Fruit fly (Drosophila melanogaster) whole organism, prepupa: ENCODE results near the gene Neurl4.
A peak's percentile ranks its signal among the peaks of the same experiment; 100 is the strongest.

Source experiments
- Blimp-1 ChIP-seq: fragments of 200-800 bp; sonication (Bioruptor generic); optimal IDR thresholded peaks from 3 replicates; lab custom pipeline; 2017; ENCODE audit warnings: missing biosample characterization, missing genetic modification characterization, mild to moderate bottlenecking, moderate library complexity, missing genetic modification reagents
- CG10631 ChIP-seq: fragments of 200-800 bp; sonication (Bioruptor generic); optimal IDR thresholded peaks from 2 replicates; lab custom pipeline; 2016; ENCODE audit warnings: missing biosample characterization, missing genetic modification characterization
- CG11294 ChIP-seq: fragments of 200-800 bp; sonication (Bioruptor generic); IDR thresholded peaks from 2 replicates; pipeline ENCODE4 v1.3.6; 2022; ENCODE audit warnings: missing biosample characterization, missing genetic modification characterization
- CG11902 ChIP-seq: fragments of 200-800 bp; sonication (Bioruptor generic); optimal IDR thresholded peaks from 3 replicates; lab custom pipeline; 2016; ENCODE audit warnings: missing biosample characterization, missing genetic modification characterization
- CG1621 ChIP-seq: fragments of 200-800 bp; sonication (Bioruptor generic); optimal IDR thresholded peaks from 3 replicates; lab custom pipeline; 2018; ENCODE audit warnings: missing biosample characterization, mild to moderate bottlenecking, missing genetic modification characterization
- CG3032 ChIP-seq: fragments of 200-800 bp; optimal IDR thresholded peaks from 2 replicates; lab custom pipeline; 2019; ENCODE audit warnings: missing biosample characterization, mild to moderate bottlenecking, missing genetic modification characterization, moderate library complexity
- CG31627 ChIP-seq: fragments of 200-800 bp; sonication (Bioruptor generic); optimal IDR thresholded peaks from 3 replicates; lab custom pipeline; 2016; ENCODE audit warnings: missing biosample characterization, missing genetic modification characterization
- CG32006 ChIP-seq: fragments of 200-800 bp; sonication (Bioruptor generic); optimal IDR thresholded peaks from 3 replicates; lab custom pipeline; 2017; ENCODE audit warnings: missing biosample characterization, mild to moderate bottlenecking, missing genetic modification characterization
- CG34406 ChIP-seq: fragments of 200-800 bp; sonication (Bioruptor generic); optimal IDR thresholded peaks from 3 replicates; lab custom pipeline; 2016; ENCODE audit warnings: missing biosample characterization, missing genetic modification characterization
- CG6163 ChIP-seq: fragments of 200-800 bp; sonication (Bioruptor generic); IDR thresholded peaks from 3 replicates; pipeline ENCODE4 v1.3.6; 2022; ENCODE audit warnings: missing biosample characterization, missing genetic modification characterization
- CG6854 ChIP-seq: fragments of 200-800 bp; sonication (Bioruptor generic); optimal IDR thresholded peaks from 2 replicates; lab custom pipeline; 2017; ENCODE audit warnings: missing biosample characterization, mild to moderate bottlenecking, missing genetic modification characterization
- CG8632 ChIP-seq: fragments of 200-800 bp; sonication (Bioruptor generic); optimal IDR thresholded peaks from 3 replicates; lab custom pipeline; 2016; ENCODE audit warnings: missing biosample characterization, missing genetic modification characterization
- Eip78C ChIP-seq: fragments of 200-800 bp; sonication (Bioruptor generic); peaks from one replicate; lab custom pipeline; 2016; ENCODE audit warnings: missing biosample characterization, missing genetic modification characterization
- Eip93F ChIP-seq: fragments of 200-800 bp; sonication (Bioruptor generic); optimal IDR thresholded peaks from 2 replicates; lab custom pipeline; 2016; ENCODE audit warnings: missing biosample characterization, mild to moderate bottlenecking, missing genetic modification characterization
- Ets96B ChIP-seq: fragments of 200-800 bp; optimal IDR thresholded peaks from 2 replicates; lab custom pipeline; 2019; ENCODE audit warnings: missing biosample characterization, mild to moderate bottlenecking, missing genetic modification characterization, moderate library complexity
- Gug ChIP-seq: fragments of 200-800 bp; sonication (Bioruptor generic); IDR thresholded peaks from 2 replicates; pipeline ENCODE4 v1.3.6; 2022; ENCODE audit warnings: missing biosample characterization, missing genetic modification characterization
- Hr38 ChIP-seq: sonication (Bioruptor generic); optimal IDR thresholded peaks from 2 replicates; lab custom pipeline; 2016; ENCODE audit warnings: missing biosample characterization, missing genetic modification characterization
- Hr4 ChIP-seq: fragments of 200-800 bp; sonication (Bioruptor generic); optimal IDR thresholded peaks from 3 replicates; lab custom pipeline; 2016; ENCODE audit warnings: missing biosample characterization, missing genetic modification characterization
- Met ChIP-seq: fragments of 200-800 bp; sonication (Bioruptor generic); optimal IDR thresholded peaks from 3 replicates; lab custom pipeline; 2016; ENCODE audit warnings: missing biosample characterization, missing genetic modification characterization
- OdsH ChIP-seq: fragments of 200-800 bp; sonication (Bioruptor generic); optimal IDR thresholded peaks from 3 replicates; lab custom pipeline; 2016; ENCODE audit warnings: missing biosample characterization, missing genetic modification characterization
- Smox ChIP-seq: fragments of 200-800 bp; sonication (Bioruptor generic); optimal IDR thresholded peaks from 3 replicates; lab custom pipeline; 2016; ENCODE audit warnings: missing biosample characterization, missing genetic modification characterization
- Sox102F ChIP-seq: fragments of 200-800 bp; sonication (Bioruptor generic); optimal IDR thresholded peaks from 2 replicates; lab custom pipeline; 2016; ENCODE audit warnings: missing biosample characterization, mild to moderate bottlenecking, missing genetic modification characterization
- cyc ChIP-seq: fragments of 200-800 bp; sonication (Bioruptor generic); optimal IDR thresholded peaks from 3 replicates; lab custom pipeline; 2016; ENCODE audit warnings: missing biosample characterization, missing genetic modification characterization
- dac ChIP-seq: fragments of 200-800 bp; sonication (Bioruptor generic); optimal IDR thresholded peaks from 2 replicates; lab custom pipeline; 2017; ENCODE audit warnings: missing biosample characterization, mild to moderate bottlenecking, missing genetic modification characterization
- dsx ChIP-seq: fragments of 200-800 bp; optimal IDR thresholded peaks from 3 replicates; lab custom pipeline; 2019; ENCODE audit warnings: missing biosample characterization, mild to moderate bottlenecking, missing genetic modification characterization, moderate library complexity; ENCODE audit not compliant: poor library complexity, severe bottlenecking
- fd59A ChIP-seq: fragments of 200-800 bp; sonication (Bioruptor generic); optimal IDR thresholded peaks from 2 replicates; lab custom pipeline; 2017; ENCODE audit warnings: missing biosample characterization, mild to moderate bottlenecking, missing genetic modification characterization, missing genetic modification reagents
- fkh ChIP-seq: fragments of 200-800 bp; sonication (Bioruptor generic); optimal IDR thresholded peaks from 3 replicates; lab custom pipeline; 2017; ENCODE audit warnings: missing biosample characterization, mild to moderate bottlenecking, missing genetic modification characterization, moderate library complexity
- lz ChIP-seq: fragments of 200-800 bp; sonication (Bioruptor generic); optimal IDR thresholded peaks from 3 replicates; lab custom pipeline; 2016; ENCODE audit warnings: missing biosample characterization, missing genetic modification characterization
- pdm3 ChIP-seq: fragments of 200-800 bp; sonication (Bioruptor generic); optimal IDR thresholded peaks from 3 replicates; lab custom pipeline; 2016; ENCODE audit warnings: missing biosample characterization, missing genetic modification characterization
- spab ChIP-seq: fragments of 200-800 bp; sonication (Bioruptor generic); optimal IDR thresholded peaks from 2 replicates; lab custom pipeline; 2017; ENCODE audit warnings: missing biosample characterization, mild to moderate bottlenecking, missing genetic modification characterization, missing genetic modification reagents
- ss ChIP-seq, 2 experiments: fragments of 200-800 bp; sonication (Bioruptor generic); optimal IDR thresholded peaks; 2 replicates in 1 of 2; 3 replicates in 1 of 2; lab custom pipeline; 2017 to 2018; ENCODE audit warnings: mild to moderate bottlenecking in 2 of 2, missing biosample characterization in 2 of 2, missing genetic modification characterization in 2 of 2, moderate library complexity in 1 of 2
- topi ChIP-seq: fragments of 200-800 bp; sonication (Bioruptor generic); optimal IDR thresholded peaks from 3 replicates; lab custom pipeline; 2016; ENCODE audit warnings: missing biosample characterization, missing genetic modification characterization

Gene Neurl4

dm6 chr3L:14001658-14002523 lies 47.8 kb downstream of the Neurl4 start, which contains the start of the genes Nprl3 and upSET:
TSS of gene Nprl3 (minus strand) at chr3L:14001880.
TSS of gene upSET (plus strand) at chr3L:14002127.
- TF ChIP-seq ss (GFP tag; optimal IDR thresholded peaks at IDR 0.05; lab: Kevin White, UChicago) (no peak), CG11294 (GFP tag; lab: Robert Waterston, UW) (no peak), fkh (GFP tag; lab: Kevin White, UChicago) (peak; percentile 56), CG31627 (GFP tag; lab: Kevin White, UChicago) (no peak), CG32006 (GFP tag; lab: Kevin White, UChicago) (no peak), Gug (GFP tag; lab: Robert Waterston, UW) (no peak), Eip93F (no peak), Eip78C (GFP tag; lab: Kevin White, UChicago) (peak; percentile 23), CG34406 (GFP tag; lab: Kevin White, UChicago) (no peak), Hr38 (no peak), dac (no peak), CG6854 (GFP tag; lab: Kevin White, UChicago) (peak; percentile 45), OdsH (GFP tag; lab: Kevin White, UChicago) (no peak), Sox102F (GFP tag; lab: Kevin White, UChicago) (no peak), Hr4 (GFP tag; lab: Kevin White, UChicago) (no peak), CG6163 (GFP tag; lab: Robert Waterston, UW) (0 out of 3 replicates have a peak, but pooled peaks have one; percentile 8), CG3032 (peak; percentile 1), Ets96B (tag; lab: Kevin White, UChicago) (no peak), Met (GFP tag; lab: Kevin White, UChicago) (no peak), dsx (GFP tag; lab: Kevin White, UChicago) (no peak), CG8632 (no peak), CG10631 (GFP tag; lab: Kevin White, UChicago) (no peak), Smox (GFP tag; lab: Kevin White, UChicago) (no peak), Blimp-1 (GFP tag; lab: Kevin White, UChicago) (no peak)

- TF ChIP-seq topi (GFP tag; lab: Kevin White, UChicago): no peak
- TF ChIP-seq Eip93F: no peak
- no peak for TF ChIP-seq cyc (GFP tag; lab: Kevin White, UChicago)
- TF ChIP-seq CG11294 (GFP tag; lab: Robert Waterston, UW): no peak
- no peak for TF ChIP-seq CG10631 (GFP tag; lab: Kevin White, UChicago)
- TF ChIP-seq CG11902: no peak
- TF ChIP-seq fd59A (GFP tag; lab: Kevin White, UChicago): no peak
- TF ChIP-seq CG34406 (GFP tag; lab: Kevin White, UChicago): no peak
- no peak for TF ChIP-seq CG1621 (tag; lab: Kevin White, UChicago)
- TF ChIP-seq spab (GFP tag; lab: Kevin White, UChicago): no peak
Measured at dm6 chr3L:13999204-13999603, 50.5 kb downstream of the Neurl4 start, which contains the start of gene CG17359. TSS of gene CG17359 (minus strand) at chr3L:13999251.

- TF ChIP-seq CG3032: peak; percentile 21
- no peak for TF ChIP-seq lz (GFP tag; lab: Kevin White, UChicago)
Measured at dm6 chr3L:13996992-13997391, 52.7 kb downstream of the Neurl4 start, which contains the start of gene CG17361. TSS of gene CG17361 (plus strand) at chr3L:13997191.

DNA sequence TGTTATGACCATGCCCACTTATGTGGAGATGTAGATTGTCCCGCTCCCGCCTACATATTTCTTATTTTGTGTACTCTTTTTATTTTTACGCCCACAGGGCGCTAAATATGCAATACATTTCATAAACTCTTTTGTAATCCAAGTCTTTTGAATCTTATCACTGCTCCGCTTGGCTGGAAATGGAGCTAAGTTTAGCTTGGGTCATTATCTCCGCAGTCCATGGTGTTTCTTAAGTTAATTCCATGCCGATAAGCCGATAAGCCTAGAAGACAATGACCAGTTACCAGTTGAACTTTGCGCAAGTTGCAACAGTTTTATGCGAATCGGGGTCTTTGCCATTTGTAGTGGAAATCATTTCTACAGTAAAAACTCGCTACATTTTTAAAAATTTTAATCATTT lies 53.3 kb downstream of the Neurl4 start:
- peak; percentile 46 for TF ChIP-seq Eip78C (GFP tag; lab: Kevin White, UChicago)
- TF ChIP-seq pdm3 (GFP tag; lab: Kevin White, UChicago): no peak
- TF ChIP-seq, all 60 proteins: peak for 1
